Worm (Caenorhabditis elegans): Measurements from ENCODE around the gene ttr-16.

DNA sequence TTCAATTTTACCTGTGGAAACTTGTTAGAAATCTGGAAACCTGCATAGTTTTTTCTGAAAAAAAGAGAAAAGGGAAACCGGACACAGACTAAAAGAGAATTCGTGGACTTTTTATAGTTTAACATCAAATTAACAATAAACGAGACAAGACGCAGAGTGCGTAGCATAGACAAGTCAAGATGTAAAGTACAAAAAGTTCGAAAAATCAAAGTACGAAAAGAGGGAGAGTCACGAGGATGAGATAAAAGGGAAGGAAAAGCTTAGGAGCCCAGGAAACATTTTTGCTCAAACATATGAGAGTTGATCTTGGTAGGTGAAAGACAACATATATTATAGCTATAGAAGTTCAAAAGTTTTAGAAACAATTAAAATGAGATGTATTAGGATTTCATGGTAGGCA is 33.9 kb upstream of the ttr-16 start, which contains the start of gene M7.12:
- no peak for TF ChIP-seq elt-2 (tag; optimal IDR thresholded peaks at IDR 0.05)
- no peak for TF ChIP-seq ceh-34 (tag; optimal IDR thresholded peaks at IDR 0.05)
- TF ChIP-seq dmd-4 (tag; optimal IDR thresholded peaks at IDR 0.05; ENCODE audit: borderline replicate concordance) = no peak
- no peak for TF ChIP-seq nhr-232 (tag; optimal IDR thresholded peaks at IDR 0.05)
- no peak for TF ChIP-seq unc-55 (GFP tag; optimal IDR thresholded peaks at IDR 0.05)
- no peak for TF ChIP-seq nfya-1 (tag; optimal IDR thresholded peaks at IDR 0.05)
- no peak for TF ChIP-seq ceh-45 (GFP tag; IDR thresholded peaks at IDR 0.05)
- TF ChIP-seq zip-5 (tag; optimal IDR thresholded peaks at IDR 0.05) = no peak
- no peak for TF ChIP-seq ref-2 (tag; optimal IDR thresholded peaks at IDR 0.05)
- no peak for TF ChIP-seq unc-86 (tag; optimal IDR thresholded peaks at IDR 0.05)
- TF ChIP-seq dve-1 (tag; optimal IDR thresholded peaks at IDR 0.05) = no peak
- TF ChIP-seq fkh-6 (tag; optimal IDR thresholded peaks at IDR 0.05) = no peak
- TF ChIP-seq K09A11.1 (tag; optimal IDR thresholded peaks at IDR 0.05; ENCODE audit: insufficient read depth) = no peak
- TF ChIP-seq pag-3 (tag; optimal IDR thresholded peaks at IDR 0.05; ENCODE audit: borderline replicate concordance) = no peak

Measured in whole organism, late embryonic.